Worm (Caenorhabditis elegans) whole organism, late embryonic: ENCODE data around the gene C46C2.6.
A peak's percentile ranks its signal among the peaks of the same experiment; 100 is the strongest.

Source experiments
- Y22D7AL.16 ChIP-seq: sonication (generic microtip); optimal IDR thresholded peaks from 2 replicates; lab custom pipeline; 2016; ENCODE audit warnings: missing genetic modification characterization, missing compliant biosample characterization
- ahr-1 ChIP-seq: sonication (generic microtip); optimal IDR thresholded peaks from 2 replicates; lab custom pipeline; 2016; ENCODE audit warnings: missing genetic modification characterization, missing compliant biosample characterization
- ama-1 ChIP-seq: fragments of 150-350 bp; optimal IDR thresholded peaks from 2 replicates; lab custom pipeline; 2014
- ceh-14 ChIP-seq: sonication (generic microtip); optimal IDR thresholded peaks from 2 replicates; lab custom pipeline; 2016; ENCODE audit warnings: missing genotype, missing genetic modification characterization, missing compliant biosample characterization
- ceh-2 ChIP-seq: sonication (generic microtip); optimal IDR thresholded peaks from 2 replicates; lab custom pipeline; 2016; ENCODE audit warnings: missing genotype, missing genetic modification characterization, missing compliant biosample characterization
- ceh-22 ChIP-seq: sonication (generic microtip); optimal IDR thresholded peaks from 2 replicates; lab custom pipeline; 2017; ENCODE audit warnings: missing biosample characterization, missing genetic modification characterization
- ceh-24 ChIP-seq: sonication (generic microtip); optimal IDR thresholded peaks from 2 replicates; lab custom pipeline; 2016; ENCODE audit warnings: mild to moderate bottlenecking, missing genetic modification characterization, missing compliant biosample characterization
- ceh-31 ChIP-seq: sonication (generic microtip); optimal IDR thresholded peaks from 2 replicates; lab custom pipeline; 2016; ENCODE audit warnings: missing genetic modification characterization, missing compliant biosample characterization
- ceh-34 ChIP-seq: sonication (generic microtip); optimal IDR thresholded peaks from 2 replicates; lab custom pipeline; 2016; ENCODE audit warnings: mild to moderate bottlenecking, missing genetic modification characterization, missing compliant biosample characterization
- ceh-45 ChIP-seq: fragments of 200-800 bp; sonication (Bioruptor generic); IDR thresholded peaks from 2 replicates; pipeline ENCODE4 v1.3.6; 2022; ENCODE audit warnings: missing genetic modification reagents, missing genetic modification characterization, missing compliant biosample characterization
- ceh-48 ChIP-seq: sonication (generic microtip); optimal IDR thresholded peaks from 2 replicates; lab custom pipeline; 2016; ENCODE audit warnings: missing genetic modification characterization, inconsistent platforms, missing compliant biosample characterization
- ceh-6 ChIP-seq: fragments of 200-800 bp; sonication (Bioruptor generic); optimal IDR thresholded peaks from 2 replicates; lab custom pipeline; 2018; ENCODE audit warnings: mild to moderate bottlenecking, missing genetic modification characterization, missing compliant biosample characterization
- che-1 ChIP-seq: sonication (generic microtip); optimal IDR thresholded peaks from 2 replicates; lab custom pipeline; 2016; ENCODE audit warnings: mild to moderate bottlenecking, missing genetic modification characterization, missing compliant biosample characterization
- elt-2 ChIP-seq: sonication (generic microtip); optimal IDR thresholded peaks from 2 replicates; lab custom pipeline; 2016; ENCODE audit warnings: missing genetic modification reagents, missing genetic modification characterization, missing compliant biosample characterization
- elt-4 ChIP-seq: sonication (generic microtip); optimal IDR thresholded peaks from 2 replicates; lab custom pipeline; 2016; ENCODE audit warnings: missing genetic modification characterization, missing compliant biosample characterization
- eyg-1 ChIP-seq: sonication (generic microtip); optimal IDR thresholded peaks from 2 replicates; lab custom pipeline; 2016; ENCODE audit warnings: missing genotype, missing genetic modification characterization, missing compliant biosample characterization
- fax-1 ChIP-seq: sonication (generic microtip); optimal IDR thresholded peaks from 2 replicates; lab custom pipeline; 2016; ENCODE audit warnings: missing genotype, missing genetic modification characterization, missing compliant biosample characterization
- fkh-10 ChIP-seq: fragments of 150-350 bp; optimal IDR thresholded peaks from 2 replicates; lab custom pipeline; 2014; ENCODE audit warnings: missing biosample characterization, missing genetic modification reagents, missing genetic modification characterization
- fkh-6 ChIP-seq: sonication (generic microtip); optimal IDR thresholded peaks from 2 replicates; lab custom pipeline; 2016; ENCODE audit warnings: missing genetic modification characterization, missing compliant biosample characterization
- gmeb-2 ChIP-seq: sonication (generic microtip); optimal IDR thresholded peaks from 2 replicates; lab custom pipeline; 2016; ENCODE audit warnings: missing genetic modification characterization, inconsistent platforms, missing compliant biosample characterization
- hlh-15 ChIP-seq: sonication (generic microtip); optimal IDR thresholded peaks from 2 replicates; lab custom pipeline; 2016; ENCODE audit warnings: missing genetic modification characterization, missing compliant biosample characterization
- hlh-30 ChIP-seq: sonication (generic microtip); optimal IDR thresholded peaks from 2 replicates; lab custom pipeline; 2017; ENCODE audit warnings: antibody characterized with exemption, missing genetic modification characterization, missing compliant biosample characterization; ENCODE audit not compliant: insufficient read depth
- lim-6 ChIP-seq: sonication (generic microtip); optimal IDR thresholded peaks from 2 replicates; lab custom pipeline; 2016; ENCODE audit warnings: missing genetic modification characterization, missing compliant biosample characterization
- lin-11 ChIP-seq: fragments of 200-800 bp; sonication (Bioruptor generic); optimal IDR thresholded peaks from 2 replicates; lab custom pipeline; 2018; ENCODE audit warnings: mild to moderate bottlenecking, missing genetic modification characterization, missing compliant biosample characterization
- madf-2 ChIP-seq: sonication (generic microtip); optimal IDR thresholded peaks from 2 replicates; lab custom pipeline; 2017; ENCODE audit warnings: missing genetic modification characterization, missing compliant biosample characterization
- nfya-1 ChIP-seq: sonication (generic microtip); optimal IDR thresholded peaks from 2 replicates; lab custom pipeline; 2017; ENCODE audit warnings: missing genetic modification characterization, mild to moderate bottlenecking, missing compliant biosample characterization, antibody characterized with exemption, moderate library complexity
- nhr-11 ChIP-seq: fragments of 150-350 bp; optimal IDR thresholded peaks from 2 replicates; lab custom pipeline; 2014; ENCODE audit warnings: missing biosample characterization, missing genetic modification characterization
- nhr-232 ChIP-seq: sonication (generic microtip); optimal IDR thresholded peaks from 2 replicates; lab custom pipeline; 2016; ENCODE audit warnings: missing genetic modification characterization, missing compliant biosample characterization
- pat-9 ChIP-seq: fragments of 200-800 bp; sonication (Bioruptor generic); optimal IDR thresholded peaks from 2 replicates; lab custom pipeline; 2018; ENCODE audit warnings: mild to moderate bottlenecking, missing genetic modification characterization, moderate library complexity, missing compliant biosample characterization
- pax-1 ChIP-seq: fragments of 150-350 bp; optimal IDR thresholded peaks from 2 replicates; lab custom pipeline; 2014; ENCODE audit warnings: missing biosample characterization, missing genetic modification characterization
- pha-4 ChIP-seq: fragments of 150-350 bp; optimal IDR thresholded peaks from 2 replicates; lab custom pipeline; 2018; ENCODE audit warnings: missing biosample characterization, missing genetic modification reagents, missing genetic modification characterization
- pqm-1 ChIP-seq: sonication (generic microtip); optimal IDR thresholded peaks from 2 replicates; lab custom pipeline; 2016; ENCODE audit warnings: missing genetic modification characterization, missing compliant biosample characterization
- pros-1 ChIP-seq: fragments of 150-350 bp; optimal IDR thresholded peaks from 2 replicates; lab custom pipeline; 2014; ENCODE audit warnings: missing biosample characterization, missing genetic modification reagents, missing genetic modification characterization
- ref-2 ChIP-seq: sonication (generic microtip); optimal IDR thresholded peaks from 2 replicates; lab custom pipeline; 2016; ENCODE audit warnings: missing genetic modification characterization, missing compliant biosample characterization
- rnt-1 ChIP-seq: sonication (generic microtip); optimal IDR thresholded peaks from 2 replicates; lab custom pipeline; 2016; ENCODE audit warnings: missing genetic modification characterization, missing compliant biosample characterization
- sdc-2 ChIP-seq: sonication (generic microtip); optimal IDR thresholded peaks from 2 replicates; lab custom pipeline; 2016; ENCODE audit warnings: missing genotype, missing genetic modification characterization, missing compliant biosample characterization
- tbx-2 ChIP-seq: sonication (generic microtip); optimal IDR thresholded peaks from 2 replicates; lab custom pipeline; 2016; ENCODE audit warnings: missing genetic modification characterization, missing compliant biosample characterization
- unc-42 ChIP-seq: sonication (generic microtip); optimal IDR thresholded peaks from 2 replicates; lab custom pipeline; 2016; ENCODE audit warnings: missing genotype, missing genetic modification characterization, missing compliant biosample characterization
- unc-55 ChIP-seq: sonication (generic microtip); optimal IDR thresholded peaks from 2 replicates; lab custom pipeline; 2017; ENCODE audit warnings: missing biosample characterization, missing genetic modification reagents, missing genetic modification characterization
- unc-86 ChIP-seq: sonication (generic microtip); optimal IDR thresholded peaks from 2 replicates; lab custom pipeline; 2016; ENCODE audit warnings: missing genetic modification characterization, missing compliant biosample characterization
- ztf-16 ChIP-seq: sonication (generic microtip); optimal IDR thresholded peaks from 2 replicates; lab custom pipeline; 2017; ENCODE audit warnings: missing genetic modification characterization, missing compliant biosample characterization

The C46C2.6 gene

DNA sequence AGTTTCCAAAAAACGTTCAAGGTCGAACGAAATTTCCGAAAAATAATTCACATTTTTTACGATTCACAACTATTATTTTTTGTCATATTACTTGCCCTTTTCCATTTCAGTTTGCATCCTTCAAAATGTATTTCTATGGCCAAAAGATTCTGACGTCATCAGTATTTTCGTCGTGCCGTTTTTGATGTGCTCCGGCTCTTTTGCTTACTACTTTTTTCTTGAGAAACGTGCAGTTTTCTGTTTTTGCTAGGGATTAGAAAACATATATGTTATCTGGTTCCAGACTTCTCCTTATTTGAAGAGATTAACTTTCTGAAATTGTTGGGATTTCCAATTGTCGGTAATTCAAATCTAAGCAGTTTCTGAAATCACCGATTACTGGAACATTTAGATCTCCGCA lies 3.6 kb downstream of the C46C2.6 start:
- TF ChIP-seq lim-6 (tag; lab: Kevin White, UChicago), result no peak
- TF ChIP-seq ref-2 (tag; lab: Kevin White, UChicago), result no peak
- no peak for TF ChIP-seq madf-2
- no peak for TF ChIP-seq fkh-6
- no peak for TF ChIP-seq che-1 (tag; lab: Kevin White, UChicago)
- no peak for TF ChIP-seq pax-1 (tag; lab: Kevin White, UChicago)
- TF ChIP-seq nfya-1, result no peak
- no peak for TF ChIP-seq unc-86
- no peak for TF ChIP-seq unc-55 (GFP tag; lab: Kevin White, UChicago)
- no peak for TF ChIP-seq sdc-2 (tag; lab: Kevin White, UChicago)
- TF ChIP-seq ceh-48 (tag; lab: Kevin White, UChicago), result no peak
- no peak for TF ChIP-seq pros-1 (tag; lab: Kevin White, UChicago)
- no peak for TF ChIP-seq fkh-10 (GFP tag; lab: Kevin White, UChicago)
- TF ChIP-seq ztf-16 (tag; lab: Kevin White, UChicago), result no peak
- TF ChIP-seq ceh-2 (tag; lab: Kevin White, UChicago), result no peak
- TF ChIP-seq ceh-45, result no peak
- TF ChIP-seq gmeb-2, result no peak
- TF ChIP-seq ceh-14 (tag; lab: Kevin White, UChicago), result no peak

ce11 chrIV:9216437-9216836 lies 4.2 kb downstream of the C46C2.6 start:
- TF ChIP-seq ama-1 (lab: Kevin White, UChicago) (no peak), unc-42 (peak; percentile 46), nfya-1 (peak; percentile 37), hlh-30 (tag; lab: Kevin White, UChicago) (peak; percentile 70), ceh-31 (tag; lab: Kevin White, UChicago) (peak; percentile 68), tbx-2 (peak; percentile 44)

ce11 chrIV:9216956-9217355 lies 4.7 kb downstream of the C46C2.6 start:
- TF ChIP-seq lim-6 (tag; lab: Kevin White, UChicago) (no peak), fax-1 (tag; lab: Kevin White, UChicago) (no peak), fkh-6 (no peak), ceh-24 (no peak), nhr-11 (tag; lab: Kevin White, UChicago) (no peak), ahr-1 (tag; lab: Kevin White, UChicago) (no peak), nhr-232 (tag; lab: Kevin White, UChicago) (no peak)

ce11 chrIV:9217426-9217825 lies 5.2 kb downstream of the C46C2.6 start, which contains the start of gene C46C2.2:
Gene C46C2.2, plus strand, starts transcription at chrIV:9217726.
- TF ChIP-seq elt-2 (tag; lab: Kevin White, UChicago) (no peak), lim-6 (tag; lab: Kevin White, UChicago) (no peak), ceh-22 (tag; lab: Kevin White, UChicago) (no peak), pqm-1 (tag; lab: Kevin White, UChicago) (no peak), tbx-2 (no peak), nhr-232 (tag; lab: Kevin White, UChicago) (no peak), ceh-24 (no peak), rnt-1 (no peak), hlh-15 (no peak), Y22D7AL.16 (no peak), pha-4 (no peak), ahr-1 (tag; lab: Kevin White, UChicago) (no peak)

- TF ChIP-seq ceh-34, result no peak
- no peak for TF ChIP-seq gmeb-2
- no peak for TF ChIP-seq unc-42
- no peak for TF ChIP-seq ceh-48 (tag; lab: Kevin White, UChicago)
- TF ChIP-seq elt-4 (tag; lab: Kevin White, UChicago), result no peak
- TF ChIP-seq fkh-6, result no peak
- no peak for TF ChIP-seq eyg-1 (tag; lab: Kevin White, UChicago)
- no peak for TF ChIP-seq pqm-1 (tag; lab: Kevin White, UChicago)
- no peak for TF ChIP-seq sdc-2 (tag; lab: Kevin White, UChicago)
- no peak for TF ChIP-seq ceh-6 (GFP tag; lab: Kevin White, UChicago)
- TF ChIP-seq ceh-45, result no peak
- TF ChIP-seq lin-11, result no peak
- TF ChIP-seq pat-9, result no peak
- no peak for TF ChIP-seq Y22D7AL.16
- no peak for TF ChIP-seq ceh-2 (tag; lab: Kevin White, UChicago)
Observed at ce11 chrIV:9218415-9218814, 6.2 kb downstream of the C46C2.6 start.
